Fruit fly (Drosophila melanogaster) whole organism, adult: ENCODE results near the gene CG8745.

ENCODE experiments used
- CG12768 ChIP-seq: fragments of 200-800 bp; sonication (Bioruptor generic); optimal IDR thresholded peaks from 2 replicates; lab custom pipeline; 2017; ENCODE audit warnings: missing biosample characterization, missing genetic modification characterization, mild to moderate bottlenecking, moderate library complexity, missing genetic modification reagents
- CG14711 ChIP-seq: fragments of 200-800 bp; sonication (Bioruptor generic); optimal IDR thresholded peaks from 2 replicates; lab custom pipeline; 2018; ENCODE audit warnings: missing biosample characterization, mild to moderate bottlenecking, missing genetic modification characterization, moderate library complexity
- CG33017 ChIP-seq: fragments of 200-800 bp; sonication (Bioruptor generic); optimal IDR thresholded peaks from 2 replicates; lab custom pipeline; 2018; ENCODE audit warnings: missing biosample characterization, mild to moderate bottlenecking, missing genetic modification characterization, moderate library complexity
- CG7101 ChIP-seq: fragments of 200-800 bp; sonication (Bioruptor generic); optimal IDR thresholded peaks from 2 replicates; lab custom pipeline; 2018; ENCODE audit warnings: missing biosample characterization, mild to moderate bottlenecking, missing genetic modification characterization, moderate library complexity
- Clk ChIP-seq: fragments of 200-800 bp; sonication (Bioruptor generic); optimal IDR thresholded peaks from 2 replicates; lab custom pipeline; 2017; ENCODE audit warnings: missing biosample characterization, missing genetic modification characterization
- Crg-1 ChIP-seq: fragments of 200-800 bp; sonication (Bioruptor generic); optimal IDR thresholded peaks from 2 replicates; lab custom pipeline; 2016; ENCODE audit warnings: missing biosample characterization, missing genetic modification characterization
- Mnt ChIP-seq: fragments of 200-800 bp; sonication (Bioruptor generic); optimal IDR thresholded peaks from 2 replicates; lab custom pipeline; 2016; ENCODE audit warnings: missing biosample characterization, mild to moderate bottlenecking, missing genetic modification characterization
- kay ChIP-seq: fragments of 200-800 bp; sonication (Bioruptor generic); peaks from one replicate; lab custom pipeline; 2016; ENCODE audit warnings: missing biosample characterization, missing genetic modification characterization, borderline replicate concordance
- ovo ChIP-seq: fragments of 200-800 bp; sonication (Bioruptor generic); optimal IDR thresholded peaks from 2 replicates; lab custom pipeline; 2016; ENCODE audit warnings: missing biosample characterization, missing genetic modification characterization
- tj ChIP-seq: fragments of 200-800 bp; sonication (Bioruptor generic); optimal IDR thresholded peaks from 3 replicates; lab custom pipeline; 2017; ENCODE audit warnings: missing biosample characterization, mild to moderate bottlenecking, missing genetic modification characterization, moderate library complexity

- TF ChIP-seq kay: no peak
- no peak for TF ChIP-seq CG33017 (tag; lab: Kevin White, UChicago)
- TF ChIP-seq CG14711: no peak
- no peak for TF ChIP-seq Clk (GFP tag; lab: Kevin White, UChicago)
- TF ChIP-seq CG7101 (tag; lab: Kevin White, UChicago): no peak
- TF ChIP-seq Mnt (GFP tag; lab: Kevin White, UChicago): no peak
- TF ChIP-seq CG12768 (GFP tag; lab: Kevin White, UChicago): no peak
- no peak for TF ChIP-seq ovo (GFP tag; lab: Kevin White, UChicago)
- no peak for TF ChIP-seq Crg-1 (GFP tag; lab: Kevin White, UChicago)
- TF ChIP-seq tj (GFP tag; lab: Kevin White, UChicago): no peak
Observed at dm6 chr3L:13900635-13901034, 33.9 kb upstream of the CG8745 start.
